Worm (Caenorhabditis elegans): ENCODE data around the gene lgc-6.

ce11 chrIV:8312846-8313245 is 26.9 kb upstream of the lgc-6 start, which contains the start of gene F35H10.10:
- TF ChIP-seq sox-2 (GFP tag; IDR thresholded peaks at IDR 0.05), result no peak
- TF ChIP-seq elt-2 (tag; optimal IDR thresholded peaks at IDR 0.05), result no peak
- TF ChIP-seq pha-4 (tag; optimal IDR thresholded peaks at IDR 0.05), result no peak
- TF ChIP-seq sox-4 (tag; optimal IDR thresholded peaks at IDR 0.05), result no peak
- TF ChIP-seq ceh-14 (tag; optimal IDR thresholded peaks at IDR 0.05), result no peak
- TF ChIP-seq ama-1 (optimal IDR thresholded peaks at IDR 0.05), result no peak
- TF ChIP-seq ceh-45 (GFP tag; IDR thresholded peaks at IDR 0.05), result no peak
- no peak for TF ChIP-seq dmd-4 (tag; optimal IDR thresholded peaks at IDR 0.05; ENCODE audit: borderline replicate concordance)
- TF ChIP-seq pqm-1 (tag; optimal IDR thresholded peaks at IDR 0.05), result no peak
- no peak for TF ChIP-seq odd-2 (tag; optimal IDR thresholded peaks at IDR 0.05)
